Worm (Caenorhabditis elegans): ENCODE measurements around the gene F58A6.9.

- TF ChIP-seq pqm-1 (tag; optimal IDR thresholded peaks at IDR 0.05) (no peak), nhr-76 (tag; optimal IDR thresholded peaks at IDR 0.05) (no peak), nhr-12 (tag; optimal IDR thresholded peaks at IDR 0.05) (no peak), egl-27 (tag; optimal IDR thresholded peaks at IDR 0.05) (no peak), unc-62 (GFP tag; optimal IDR thresholded peaks at IDR 0.05) (no peak)
These were observed 36.8 kb upstream of the F58A6.9 start, which contains the start of gene C34F11.5 for ce11 chrII:5195504-5195903.

Measured in whole organism, L3 larva.